Fruit fly (Drosophila melanogaster) whole organism, embryonic: ENCODE data around the gene wtrw.

Source experiments
- Antp ChIP-seq: fragments of 200-800 bp; sonication (Bioruptor generic); optimal IDR thresholded peaks from 3 replicates; lab custom pipeline; 2016; ENCODE audit warnings: missing biosample characterization, missing genetic modification characterization
- CG11093 ChIP-seq: fragments of 200-800 bp; sonication (Bioruptor generic); IDR thresholded peaks from 3 replicates; pipeline ENCODE4 v1.3.6; 2022; ENCODE audit warnings: missing biosample characterization, missing genetic modification characterization
- CG12391 ChIP-seq: fragments of 200-800 bp; sonication (Bioruptor generic); optimal IDR thresholded peaks from 3 replicates; lab custom pipeline; 2018; ENCODE audit warnings: missing biosample characterization, mild to moderate bottlenecking, missing genetic modification characterization, moderate library complexity
- CG14710 ChIP-seq: fragments of 200-800 bp; sonication (Bioruptor generic); optimal IDR thresholded peaks from 3 replicates; lab custom pipeline; 2019; ENCODE audit warnings: missing biosample characterization, mild to moderate bottlenecking, missing genetic modification characterization, moderate library complexity
- CG15269 ChIP-seq: fragments of 200-800 bp; sonication (Bioruptor generic); optimal IDR thresholded peaks from 2 replicates; lab custom pipeline; 2018; ENCODE audit warnings: missing biosample characterization, mild to moderate bottlenecking, missing genetic modification characterization, moderate library complexity
- CG1603 ChIP-seq: fragments of 200-800 bp; sonication (Bioruptor generic); optimal IDR thresholded peaks from 2 replicates; lab custom pipeline; 2019; ENCODE audit warnings: missing biosample characterization, mild to moderate bottlenecking, missing genetic modification characterization, moderate library complexity
- CG16779 ChIP-seq: fragments of 200-800 bp; sonication (Bioruptor generic); IDR thresholded peaks from 2 replicates; pipeline ENCODE4 v1.3.6; 2022; ENCODE audit warnings: missing biosample characterization, missing genetic modification characterization
- CG2116 ChIP-seq: fragments of 200-800 bp; sonication (Bioruptor generic); optimal IDR thresholded peaks from 3 replicates; lab custom pipeline; 2018; ENCODE audit warnings: missing biosample characterization, mild to moderate bottlenecking, missing genetic modification characterization
- CG2712 ChIP-seq: fragments of 200-800 bp; optimal IDR thresholded peaks from 3 replicates; lab custom pipeline; 2019; ENCODE audit warnings: missing biosample characterization, mild to moderate bottlenecking, missing genetic modification characterization, moderate library complexity
- CG31365 ChIP-seq: fragments of 200-800 bp; sonication (Bioruptor generic); optimal IDR thresholded peaks from 2 replicates; lab custom pipeline; 2018; ENCODE audit warnings: missing biosample characterization, mild to moderate bottlenecking, missing genetic modification characterization
- CG33213 ChIP-seq: fragments of 200-800 bp; sonication (Bioruptor generic); optimal IDR thresholded peaks from 3 replicates; lab custom pipeline; 2016; ENCODE audit warnings: missing biosample characterization, missing genetic modification characterization
- CG5245 ChIP-seq: fragments of 200-800 bp; sonication (Bioruptor generic); optimal IDR thresholded peaks from 3 replicates; lab custom pipeline; 2016; ENCODE audit warnings: missing biosample characterization, missing genetic modification characterization
- CG8478 ChIP-seq: fragments of >200 bp; optimal IDR thresholded peaks from 2 replicates; lab custom pipeline; 2018
- CG8765 ChIP-seq: fragments of 200-800 bp; sonication (Bioruptor generic); IDR thresholded peaks from 2 replicates; pipeline ENCODE4 v1.3.6; 2022; ENCODE audit warnings: missing biosample characterization, missing genetic modification characterization
- CG8924 ChIP-seq: fragments of 200-800 bp; optimal IDR thresholded peaks from 3 replicates; lab custom pipeline; 2019; ENCODE audit warnings: missing biosample characterization, mild to moderate bottlenecking, missing genetic modification characterization, moderate library complexity
- D19A ChIP-seq: fragments of 200-800 bp; optimal IDR thresholded peaks from 3 replicates; lab custom pipeline; 2019; ENCODE audit warnings: missing biosample characterization, mild to moderate bottlenecking, missing genetic modification characterization, moderate library complexity
- E2f2 ChIP-seq: fragments of 200-800 bp; sonication (Bioruptor generic); IDR thresholded peaks from 2 replicates; pipeline ENCODE4 v1.3.6; 2022; ENCODE audit warnings: missing biosample characterization, missing genetic modification characterization
- ERR ChIP-seq: fragments of 200-800 bp; sonication (Bioruptor generic); optimal IDR thresholded peaks from 2 replicates; lab custom pipeline; 2016; ENCODE audit warnings: missing biosample characterization, missing genetic modification characterization
- HLH4C ChIP-seq: fragments of 200-800 bp; sonication (Bioruptor generic); IDR thresholded peaks from 3 replicates; pipeline ENCODE4 v1.3.6; 2022; ENCODE audit warnings: missing biosample characterization, missing genetic modification characterization; ENCODE audit not compliant: partially characterized antibody
- Hmx ChIP-seq: fragments of 200-800 bp; sonication (Bioruptor generic); optimal IDR thresholded peaks from 2 replicates; lab custom pipeline; 2016; ENCODE audit warnings: missing biosample characterization, missing genetic modification characterization
- Jarid2 ChIP-seq: fragments of 200-800 bp; sonication (Bioruptor generic); optimal IDR thresholded peaks from 3 replicates; lab custom pipeline; 2017; ENCODE audit warnings: mild to moderate bottlenecking, missing biosample characterization, missing genetic modification reagents, missing genetic modification characterization
- Mad ChIP-seq: fragments of 200-800 bp; sonication (Bioruptor generic); optimal IDR thresholded peaks from 2 replicates; lab custom pipeline; 2016; ENCODE audit warnings: missing biosample characterization, missing genetic modification characterization
- Max ChIP-seq: fragments of 200-800 bp; sonication (Bioruptor generic); optimal IDR thresholded peaks from 2 replicates; lab custom pipeline; 2016; ENCODE audit warnings: missing biosample characterization, mild to moderate bottlenecking, missing genetic modification characterization
- Med ChIP-seq: fragments of 200-800 bp; sonication (Bioruptor generic); peaks from one replicate; lab custom pipeline; 2016; ENCODE audit warnings: missing biosample characterization, missing genetic modification characterization, mild to moderate bottlenecking, inconsistent platforms, moderate library complexity
- PHDP ChIP-seq: fragments of 200-800 bp; sonication (Bioruptor generic); optimal IDR thresholded peaks from 3 replicates; lab custom pipeline; 2018; ENCODE audit warnings: missing biosample characterization, mild to moderate bottlenecking, missing genetic modification characterization, moderate library complexity
- Scr ChIP-seq: fragments of 200-800 bp; sonication (Bioruptor generic); IDR thresholded peaks from 2 replicates; pipeline ENCODE4 v1.3.6; 2022; ENCODE audit warnings: missing biosample characterization, missing genetic modification characterization; ENCODE audit not compliant: partially characterized antibody
- Trl ChIP-seq, 3 experiments: fragments of >200 bp in 2 of 3; fragments of 200-800 bp in 1 of 3; sonication (Bioruptor generic) in 1 of 3; optimal IDR thresholded peaks; 2 replicates in 1 of 3; 3 replicates in 2 of 3; lab custom pipeline; 2016 to 2017; ENCODE audit warnings: missing biosample characterization in 1 of 3, missing genetic modification characterization in 1 of 3
- abd-A ChIP-seq: fragments of 200-800 bp; sonication (Bioruptor generic); optimal IDR thresholded peaks from 3 replicates; lab custom pipeline; 2019; ENCODE audit warnings: missing biosample characterization, mild to moderate bottlenecking, missing genetic modification characterization, moderate library complexity
- ase ChIP-seq: fragments of 200-800 bp; sonication (Bioruptor generic); IDR thresholded peaks from 3 replicates; pipeline ENCODE4 v1.3.6; 2022; ENCODE audit warnings: missing biosample characterization, missing genetic modification characterization
- bbx ChIP-seq: fragments of 200-800 bp; sonication (Bioruptor generic); IDR thresholded peaks from 2 replicates; pipeline ENCODE4 v1.3.6; 2022; ENCODE audit warnings: missing biosample characterization, missing genetic modification characterization; ENCODE audit not compliant: partially characterized antibody
- chif ChIP-seq, 2 experiments: fragments of 200-800 bp; sonication (Bioruptor generic); optimal IDR thresholded peaks; 3 replicates each; lab custom pipeline; 2016; ENCODE audit warnings: missing biosample characterization in 2 of 2, missing genetic modification characterization in 2 of 2
- corto ChIP-seq: fragments of 200-800 bp; sonication (Bioruptor generic); optimal IDR thresholded peaks from 2 replicates; lab custom pipeline; 2016; ENCODE audit warnings: missing biosample characterization, mild to moderate bottlenecking, missing genetic modification characterization, moderate library complexity
- croc ChIP-seq: fragments of 200-800 bp; sonication (Bioruptor generic); conservative IDR thresholded peaks from 3 replicates; pipeline ENCODE4 v1.3.6; 2022; ENCODE audit warnings: missing biosample characterization, missing genetic modification characterization
- dimm ChIP-seq: fragments of 200-800 bp; sonication (Bioruptor generic); IDR thresholded peaks from 2 replicates; pipeline ENCODE4 v1.3.6; 2022; ENCODE audit warnings: missing biosample characterization, missing genetic modification characterization
- dpn ChIP-seq, 2 experiments: fragments of 200-800 bp; sonication (Bioruptor generic); optimal IDR thresholded peaks; 3 replicates each; lab custom pipeline; 2016; ENCODE audit warnings: missing biosample characterization in 2 of 2, missing genetic modification characterization in 2 of 2
- eyg ChIP-seq: fragments of 200-800 bp; sonication (Bioruptor generic); optimal IDR thresholded peaks from 3 replicates; lab custom pipeline; 2016; ENCODE audit warnings: missing biosample characterization, missing genetic modification characterization
- fd64A ChIP-seq: fragments of 200-800 bp; sonication (Bioruptor generic); optimal IDR thresholded peaks from 3 replicates; lab custom pipeline; 2018; ENCODE audit warnings: missing biosample characterization, mild to moderate bottlenecking, missing genetic modification characterization
- gfzf ChIP-seq: fragments of 200-800 bp; sonication (Bioruptor generic); optimal IDR thresholded peaks from 2 replicates; lab custom pipeline; 2016; ENCODE audit warnings: missing biosample characterization, mild to moderate bottlenecking, missing genetic modification characterization, moderate library complexity
- gt ChIP-seq: fragments of 200-800 bp; sonication (Bioruptor generic); IDR thresholded peaks from 2 replicates; pipeline ENCODE4 v1.3.6; 2022; ENCODE audit warnings: missing biosample characterization, missing genetic modification characterization
- ham ChIP-seq: fragments of 200-800 bp; sonication (Bioruptor generic); IDR thresholded peaks from 2 replicates; pipeline ENCODE4 v1.3.6; 2022; ENCODE audit warnings: missing biosample characterization, missing genetic modification characterization
- hkb ChIP-seq, 2 experiments: fragments of 200-800 bp in 1 of 2; fragments of >200 bp in 1 of 2; sonication (Bioruptor generic) in 1 of 2; IDR thresholded peaks in 1 of 2; optimal IDR thresholded peaks in 1 of 2; 2 replicates each; pipeline versions ENCODE4 v1.3.6 to Lab custom; 2017 to 2022; ENCODE audit warnings: missing biosample characterization in 1 of 2, missing genetic modification characterization in 1 of 2
- lbe ChIP-seq: fragments of 200-800 bp; sonication (Bioruptor generic); optimal IDR thresholded peaks from 2 replicates; lab custom pipeline; 2016; ENCODE audit warnings: missing biosample characterization, mild to moderate bottlenecking, missing genetic modification characterization
- odd ChIP-seq: fragments of 200-800 bp; sonication (Bioruptor generic); optimal IDR thresholded peaks from 2 replicates; lab custom pipeline; 2017; ENCODE audit warnings: missing biosample characterization, mild to moderate bottlenecking, missing genetic modification characterization
- pzg ChIP-seq: fragments of 200-800 bp; sonication (Bioruptor generic); optimal IDR thresholded peaks from 3 replicates; lab custom pipeline; 2018; ENCODE audit warnings: missing biosample characterization, mild to moderate bottlenecking, missing genetic modification characterization, moderate library complexity
- row ChIP-seq: fragments of 200-800 bp; sonication (Bioruptor generic); IDR thresholded peaks from 3 replicates; pipeline ENCODE4 v1.3.6; 2022; ENCODE audit warnings: missing biosample characterization, missing genetic modification characterization
- run ChIP-seq: fragments of 200-800 bp; sonication (Bioruptor generic); optimal IDR thresholded peaks from 3 replicates; lab custom pipeline; 2018; ENCODE audit warnings: missing biosample characterization, mild to moderate bottlenecking, missing genetic modification characterization
- salm ChIP-seq: fragments of 200-800 bp; sonication (Bioruptor generic); optimal IDR thresholded peaks from 2 replicates; lab custom pipeline; 2018; ENCODE audit warnings: missing biosample characterization, mild to moderate bottlenecking, missing genetic modification characterization
- sc ChIP-seq, 3 experiments: fragments of >200 bp in 2 of 3; fragments of 200-800 bp in 1 of 3; sonication (Bioruptor generic) in 1 of 3; optimal IDR thresholded peaks; 2 replicates in 2 of 3; 3 replicates in 1 of 3; lab custom pipeline; 2017; ENCODE audit warnings: mild to moderate bottlenecking in 1 of 3, missing biosample characterization in 1 of 3, missing genetic modification characterization in 1 of 3, missing genetic modification reagents in 1 of 3
- stc ChIP-seq: fragments of 200-800 bp; sonication (Bioruptor generic); IDR thresholded peaks from 2 replicates; pipeline ENCODE4 v1.3.6; 2022; ENCODE audit warnings: missing biosample characterization, missing genetic modification characterization
- tna ChIP-seq: fragments of 200-800 bp; sonication (Bioruptor generic); IDR thresholded peaks from 2 replicates; pipeline ENCODE4 v1.3.6; 2022; ENCODE audit warnings: missing biosample characterization, missing genetic modification characterization; ENCODE audit not compliant: partially characterized antibody

The wtrw gene

DNA sequence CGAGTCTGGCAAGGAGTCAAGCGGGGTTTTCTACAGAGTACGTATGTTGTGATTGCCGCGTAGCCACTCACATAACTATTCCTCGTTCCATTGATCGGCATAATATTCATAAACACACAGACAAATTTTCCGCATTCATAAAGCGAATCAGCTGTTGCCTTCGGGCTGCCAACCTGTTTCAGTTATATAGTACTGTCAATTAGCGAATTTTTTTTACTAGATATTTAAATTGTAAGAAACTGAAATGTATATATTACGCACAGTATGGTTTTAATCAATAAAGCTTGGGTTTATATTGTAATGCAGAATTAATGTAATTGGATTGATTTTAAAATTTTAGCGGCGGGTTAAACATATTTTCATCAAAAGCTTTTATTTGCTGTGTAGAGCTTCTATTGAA lies 22.0 kb downstream of the wtrw start, which contains the start of gene Rfk (continued):
- TF ChIP-seq odd (GFP tag; lab: Kevin White, UChicago), result no peak
- peak; percentile 9 for TF ChIP-seq CG33213
- no peak for TF ChIP-seq bbx (GFP tag; lab: Robert Waterston, UW)
- TF ChIP-seq Scr (GFP tag; lab: Robert Waterston, UW), result 0 out of 2 replicates have a peak, but pooled peaks have one; percentile 30
- peak; percentile 44 for TF ChIP-seq CG2712
- TF ChIP-seq CG8765 (GFP tag; lab: Robert Waterston, UW), result no peak
- TF ChIP-seq hkb (optimal IDR thresholded peaks at IDR 0.05; lab: Kevin White, UChicago), result no peak
- TF ChIP-seq hkb (GFP tag; IDR thresholded peaks at IDR 0.05; lab: Robert Waterston, UW), result peak; percentile 26; the same call in 1 of the 2 replicates
- peak; percentile 53 for TF ChIP-seq CG1603
- TF ChIP-seq CG5245 (GFP tag; lab: Kevin White, UChicago), result no peak
- no peak for TF ChIP-seq HLH4C
- no peak for TF ChIP-seq dimm (GFP tag; lab: Robert Waterston, UW)
- TF ChIP-seq Antp (GFP tag; lab: Kevin White, UChicago), result no peak
- no peak for TF ChIP-seq run
- no peak for TF ChIP-seq chif (GFP tag; optimal IDR thresholded peaks at IDR 0.05; lab: Kevin White, UChicago)
- TF ChIP-seq stc (GFP tag; lab: Robert Waterston, UW), result no peak
- TF ChIP-seq ase (GFP tag; lab: Robert Waterston, UW), result no peak
- TF ChIP-seq fd64A (GFP tag; lab: Kevin White, UChicago), result no peak
- no peak for TF ChIP-seq croc (GFP tag; lab: Robert Waterston, UW)
- TF ChIP-seq Trl (optimal IDR thresholded peaks at IDR 0.05; lab: Kevin White, UChicago), result no peak
- TF ChIP-seq Trl (GFP tag; optimal IDR thresholded peaks at IDR 0.05; lab: Kevin White, UChicago), result peak; percentile 19
- peak; percentile 68 for TF ChIP-seq row (GFP tag; lab: Robert Waterston, UW)
- TF ChIP-seq PHDP (tag; lab: Kevin White, UChicago), result no peak
- TF ChIP-seq tna, result no peak
- TF ChIP-seq gt, result no peak
- TF ChIP-seq CG8478 (lab: Kevin White, UChicago), result no peak
- no peak for TF ChIP-seq CG15269 (tag; lab: Kevin White, UChicago)
- TF ChIP-seq E2f2 (GFP tag; lab: Robert Waterston, UW), result peak; percentile 63
- TF ChIP-seq gfzf (GFP tag; lab: Kevin White, UChicago), result peak; percentile 2
- peak in 1 of 2 experiments; percentile 6 for TF ChIP-seq dpn (GFP tag; optimal IDR thresholded peaks at IDR 0.05; lab: Kevin White, UChicago)
- no peak for TF ChIP-seq Hmx
- no peak for TF ChIP-seq D19A
- no peak for TF ChIP-seq lbe (GFP tag; lab: Kevin White, UChicago)
- TF ChIP-seq CG14710 (tag; lab: Kevin White, UChicago), result peak; percentile 39
- no peak for TF ChIP-seq salm (tag; lab: Kevin White, UChicago)
- TF ChIP-seq CG8924, result no peak
- TF ChIP-seq CG11093 (GFP tag; lab: Robert Waterston, UW), result no peak
- TF ChIP-seq CG2116 (GFP tag; lab: Kevin White, UChicago), result no peak
- TF ChIP-seq CG12391 (tag; lab: Kevin White, UChicago), result peak; percentile 56
- no peak for TF ChIP-seq ham (GFP tag; lab: Robert Waterston, UW)
- TF ChIP-seq ERR, result no peak
- no peak for TF ChIP-seq Mad (GFP tag; lab: Kevin White, UChicago)
- no peak for TF ChIP-seq eyg (GFP tag; lab: Kevin White, UChicago)
- no peak for TF ChIP-seq CG16779
- TF ChIP-seq CG31365, result no peak
- no peak for TF ChIP-seq corto (GFP tag; lab: Kevin White, UChicago)
- no peak for TF ChIP-seq sc (optimal IDR thresholded peaks at IDR 0.05; lab: Kevin White, UChicago)
- no peak for TF ChIP-seq sc (GFP tag; optimal IDR thresholded peaks at IDR 0.05; lab: Kevin White, UChicago)
- TF ChIP-seq Med (GFP tag; lab: Kevin White, UChicago), result peak; percentile 78
- TF ChIP-seq Max, result no peak
- peak; percentile 55 for TF ChIP-seq pzg
- no peak for TF ChIP-seq Jarid2 (GFP tag; lab: Kevin White, UChicago)
- TF ChIP-seq abd-A (tag; lab: Kevin White, UChicago), result no peak
